Worm (Caenorhabditis elegans) whole organism, midembryonic: ENCODE data around the gene B0334.20.

ENCODE experiments used
- T22C8.4 ChIP-seq: fragments of 200-800 bp; sonication (Bioruptor generic); IDR thresholded peaks from 2 replicates; pipeline ENCODE4 v1.3.6; 2022; ENCODE audit warnings: missing genetic modification characterization, missing compliant biosample characterization
- cog-1 ChIP-seq: sonication (generic microtip); optimal IDR thresholded peaks from 2 replicates; lab custom pipeline; 2016; ENCODE audit warnings: missing genetic modification characterization, missing compliant biosample characterization
- flt-1 ChIP-seq: fragments of 200-800 bp; sonication (Bioruptor generic); IDR thresholded peaks from 2 replicates; pipeline ENCODE4 v1.3.6; 2022; ENCODE audit warnings: missing genetic modification characterization, missing compliant biosample characterization
- klf-2 ChIP-seq: fragments of 200-800 bp; sonication (Bioruptor generic); conservative IDR thresholded peaks from 2 replicates; pipeline ENCODE4 v1.3.6; 2022; ENCODE audit warnings: missing genetic modification reagents, missing genetic modification characterization, missing compliant biosample characterization
- med-1 ChIP-seq: sonication (generic microtip); optimal IDR thresholded peaks from 2 replicates; lab custom pipeline; 2017; ENCODE audit warnings: missing genetic modification characterization, mild to moderate bottlenecking, missing compliant biosample characterization, antibody characterized with exemption, missing genetic modification reagents; ENCODE audit not compliant: insufficient read depth
- ref-1 ChIP-seq: fragments of 200-800 bp; sonication (Bioruptor generic); conservative IDR thresholded peaks from 2 replicates; pipeline ENCODE4 v1.3.6; 2022; ENCODE audit warnings: missing genetic modification reagents, missing genetic modification characterization, missing compliant biosample characterization
- tab-1 ChIP-seq: fragments of 200-800 bp; sonication (Bioruptor generic); IDR thresholded peaks from 2 replicates; pipeline ENCODE4 v1.3.6; 2022; ENCODE audit warnings: missing genetic modification characterization, missing compliant biosample characterization
- ztf-23 ChIP-seq: fragments of 200-800 bp; sonication (Bioruptor generic); IDR thresholded peaks from 2 replicates; pipeline ENCODE4 v1.3.6; 2022; ENCODE audit warnings: missing genetic modification reagents, missing genetic modification characterization, missing compliant biosample characterization
- ztf-29 ChIP-seq: fragments of 200-800 bp; sonication (Bioruptor generic); IDR thresholded peaks from 2 replicates; pipeline ENCODE4 v1.3.6; 2022; ENCODE audit warnings: missing genetic modification reagents, missing genetic modification characterization, missing compliant biosample characterization

Gene B0334.20

DNA sequence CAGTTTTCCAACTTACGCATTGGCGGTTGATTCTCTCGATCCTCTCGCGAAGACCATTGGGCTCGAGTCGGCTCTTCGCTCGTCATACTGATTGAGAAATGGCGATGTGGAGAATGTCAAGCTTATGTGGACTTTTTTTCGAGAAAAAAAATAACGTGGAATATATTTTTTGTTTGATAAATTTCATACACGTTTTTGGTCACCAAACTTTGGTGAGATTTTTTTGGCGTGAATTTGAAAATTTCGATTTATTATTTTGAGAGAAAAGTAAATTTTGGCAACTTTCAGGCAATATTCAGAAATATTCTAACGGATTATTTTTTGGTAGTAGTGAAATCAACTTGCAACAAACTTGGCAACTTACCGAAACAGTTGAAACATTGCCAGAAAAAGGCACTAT, 21.2 kb downstream of the B0334.20 start, which contains the start of gene W02B12.12:
Gene W02B12.12, minus strand, starts transcription at position 101 of the 400 bp plus-strand sequence.
- TF ChIP-seq T22C8.4 (GFP tag; lab: Robert Waterston, UW) (no peak), flt-1 (no peak), ztf-23 (GFP tag; lab: Robert Waterston, UW) (no peak), klf-2 (GFP tag; lab: Robert Waterston, UW) (no peak), tab-1 (GFP tag; lab: Robert Waterston, UW) (no peak), cog-1 (no peak), med-1 (GFP tag; lab: Kevin White, UChicago) (no peak), ref-1 (no peak), ztf-29 (GFP tag; lab: Robert Waterston, UW) (no peak)

DNA sequence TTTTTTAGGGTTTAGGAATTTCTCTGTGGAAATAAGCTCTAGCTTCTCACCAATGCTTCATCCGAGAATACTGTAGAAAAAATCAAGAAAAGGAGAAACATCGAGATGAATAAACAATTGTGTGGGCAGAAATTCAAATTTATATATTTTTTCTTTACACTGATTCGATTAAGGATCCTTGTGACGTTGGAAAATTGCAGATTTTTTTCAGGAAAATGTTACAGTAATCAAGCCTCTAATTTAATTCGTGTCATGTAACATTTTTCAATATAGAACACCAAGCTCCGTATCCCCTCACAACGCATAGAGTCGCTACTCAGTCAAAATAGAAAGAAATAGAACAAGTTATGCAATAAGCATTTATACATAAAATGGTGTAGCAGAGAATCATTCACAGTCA, 23.8 kb downstream of the B0334.20 start, which contains the start of gene W02B12.16:
Gene W02B12.16, minus strand, starts transcription at position 101 of the 400 bp plus-strand sequence.
- TF ChIP-seq ztf-29 (GFP tag; lab: Robert Waterston, UW): no peak
- no peak for TF ChIP-seq klf-2 (GFP tag; lab: Robert Waterston, UW)
- no peak for TF ChIP-seq cog-1
- no peak for TF ChIP-seq med-1 (GFP tag; lab: Kevin White, UChicago)
- no peak for TF ChIP-seq ref-1
- no peak for TF ChIP-seq T22C8.4 (GFP tag; lab: Robert Waterston, UW)
- TF ChIP-seq flt-1: no peak
- no peak for TF ChIP-seq ztf-23 (GFP tag; lab: Robert Waterston, UW)
- no peak for TF ChIP-seq tab-1 (GFP tag; lab: Robert Waterston, UW)

DNA sequence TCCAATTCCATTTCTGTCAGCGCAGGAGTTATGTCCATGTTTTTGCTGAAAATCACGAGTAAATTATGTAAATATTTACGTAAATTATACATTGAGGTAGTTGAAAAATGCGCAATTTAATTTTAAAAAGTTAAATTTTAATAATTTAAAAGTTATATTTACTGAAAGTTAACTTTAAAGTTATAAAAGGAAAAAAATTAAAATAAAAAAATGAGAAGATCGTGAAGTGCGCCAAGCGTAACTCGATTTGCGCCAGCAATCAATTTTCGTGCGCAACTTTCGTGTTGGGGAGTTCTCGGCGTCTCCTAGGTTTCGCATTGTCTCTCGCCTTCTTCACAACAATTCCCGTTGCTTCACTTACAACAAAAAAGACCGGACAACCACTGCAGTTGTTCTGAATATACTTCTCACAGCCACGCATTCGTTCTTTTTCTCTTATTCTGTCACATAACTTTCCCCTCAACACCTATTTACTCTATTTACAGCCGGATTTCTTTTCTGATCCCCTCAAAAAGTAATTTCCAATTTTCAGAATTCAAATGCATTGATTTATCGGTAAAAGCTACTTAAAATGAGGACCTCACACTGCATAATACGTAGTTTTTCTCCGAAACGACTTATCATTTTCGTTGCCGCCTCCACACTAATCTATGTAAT, 26.6 kb downstream of the B0334.20 start, which contains the start of the genes metl-1 and W02B12.11:
Gene metl-1, minus strand, starts transcription at position 51 of the 657 bp plus-strand sequence.
Gene W02B12.11, plus strand, starts transcription at position 337 of the 657 bp plus-strand sequence.
- TF ChIP-seq flt-1 (peak; percentile 63; the same call in 1 of the 2 replicates), ztf-23 (GFP tag; lab: Robert Waterston, UW) (peak; percentile 63; the same call in 1 of the 2 replicates), ref-1 (no peak), cog-1 (peak; percentile 50), tab-1 (GFP tag; lab: Robert Waterston, UW) (0 out of 2 replicates have a peak, but pooled peaks have one; percentile 62), med-1 (GFP tag; lab: Kevin White, UChicago) (peak; percentile 49), ztf-29 (GFP tag; lab: Robert Waterston, UW) (no peak)

DNA sequence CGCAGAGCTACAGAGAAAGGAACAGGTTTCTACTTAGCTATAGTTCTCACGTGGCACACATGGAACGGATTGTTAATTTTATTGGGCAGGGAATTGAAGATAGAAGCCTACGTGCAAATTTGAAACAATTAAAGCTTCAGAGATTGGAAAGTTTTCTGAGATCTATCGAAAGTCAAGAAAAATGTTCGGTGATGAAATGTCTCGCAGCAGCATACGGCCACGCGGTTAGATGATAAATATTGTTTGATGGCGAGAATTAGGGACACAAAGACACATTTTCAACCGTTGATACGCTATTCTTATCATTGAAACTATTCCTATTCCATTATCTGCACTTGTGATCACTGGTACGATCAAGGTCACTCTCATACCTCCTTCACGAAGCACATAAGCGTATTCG, 27.7 kb downstream of the B0334.20 start:
- TF ChIP-seq klf-2 (GFP tag; lab: Robert Waterston, UW) (no peak), med-1 (GFP tag; lab: Kevin White, UChicago) (no peak), ztf-29 (GFP tag; lab: Robert Waterston, UW) (no peak), ref-1 (no peak), tab-1 (GFP tag; lab: Robert Waterston, UW) (no peak), ztf-23 (GFP tag; lab: Robert Waterston, UW) (no peak), T22C8.4 (GFP tag; lab: Robert Waterston, UW) (no peak), flt-1 (no peak), cog-1 (no peak)

DNA sequence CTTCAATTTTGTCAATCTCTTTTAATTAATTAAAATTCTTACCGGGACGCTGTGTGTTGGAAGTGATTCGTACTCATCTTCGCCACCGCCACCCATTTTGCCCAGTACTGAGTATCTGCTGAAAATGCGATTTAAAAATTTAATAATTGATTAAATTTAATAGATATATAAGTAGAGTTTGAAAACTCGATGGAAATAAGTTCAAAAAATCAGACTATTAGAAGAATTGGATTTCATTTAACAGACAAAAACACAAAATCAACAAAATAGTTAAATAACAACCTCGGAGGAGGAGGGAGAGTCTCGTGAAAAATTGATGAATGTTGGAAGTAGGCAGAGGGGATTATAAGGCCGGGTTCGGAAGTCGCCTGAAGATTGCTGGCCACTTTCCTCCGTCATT, 28.3 kb downstream of the B0334.20 start, which contains the start of gene mfn-1:
Gene mfn-1, minus strand, starts transcription at position 101 of the 400 bp plus-strand sequence.
- TF ChIP-seq T22C8.4 (GFP tag; lab: Robert Waterston, UW) (no peak), ztf-29 (GFP tag; lab: Robert Waterston, UW) (no peak), cog-1 (no peak), klf-2 (GFP tag; lab: Robert Waterston, UW) (no peak), ref-1 (no peak), tab-1 (GFP tag; lab: Robert Waterston, UW) (no peak)

DNA sequence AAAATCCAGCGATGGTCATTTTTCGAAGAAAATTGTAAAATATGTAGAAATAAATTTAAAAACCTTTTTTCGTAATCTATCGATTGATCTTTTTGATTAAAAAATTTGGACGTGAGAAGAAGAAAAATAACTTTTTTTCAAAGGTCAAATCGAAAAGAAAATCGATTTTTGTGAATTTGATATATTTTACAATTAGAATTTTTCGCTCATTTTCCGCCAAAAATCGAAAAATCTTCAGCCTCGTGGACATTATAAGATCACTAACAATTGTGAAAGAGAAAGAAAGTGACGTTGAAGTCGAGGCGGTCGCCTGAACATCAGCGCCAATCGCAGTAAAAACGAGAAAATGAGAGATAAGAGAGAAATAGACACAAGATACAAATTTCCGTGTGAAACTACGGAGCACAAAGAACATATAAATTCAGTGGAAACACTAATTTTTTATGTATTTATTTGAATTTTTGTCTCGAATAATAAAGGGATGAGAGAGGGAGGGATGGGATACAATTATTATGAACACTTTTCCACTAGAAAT, 30.6 kb downstream of the B0334.20 start, which contains the start of gene cisd-1:
Gene cisd-1, minus strand, starts transcription at position 51 of the 535 bp plus-strand sequence.
- TF ChIP-seq tab-1 (GFP tag; lab: Robert Waterston, UW) (no peak), ztf-29 (GFP tag; lab: Robert Waterston, UW) (no peak), T22C8.4 (GFP tag; lab: Robert Waterston, UW) (no peak), ref-1 (no peak), cog-1 (no peak), med-1 (GFP tag; lab: Kevin White, UChicago) (no peak), ztf-23 (GFP tag; lab: Robert Waterston, UW) (no peak)

DNA sequence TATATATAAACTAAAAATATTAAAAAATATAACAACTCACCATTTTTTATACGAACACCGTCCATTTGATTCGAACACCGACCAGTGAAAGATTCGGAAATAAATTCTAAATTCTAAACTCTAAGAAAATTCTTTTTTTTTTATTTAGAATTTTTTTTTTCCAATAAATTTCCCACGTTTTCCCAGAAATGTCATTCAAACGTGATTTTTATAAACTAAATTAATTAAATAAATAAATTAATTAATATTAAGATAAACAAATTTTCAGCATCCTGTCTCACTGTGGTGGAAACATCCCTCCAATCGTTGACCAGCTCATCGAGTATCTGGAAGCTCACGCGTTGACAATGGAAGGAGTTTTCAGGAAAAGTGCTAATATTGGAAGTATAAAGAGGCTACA, 32.7 kb downstream of the B0334.20 start, which contains the start of gene klp-17:
Gene klp-17, minus strand, starts transcription at position 101 of the 400 bp plus-strand sequence.
- TF ChIP-seq ztf-29 (GFP tag; lab: Robert Waterston, UW): no peak
- TF ChIP-seq ref-1: no peak
- no peak for TF ChIP-seq T22C8.4 (GFP tag; lab: Robert Waterston, UW)
- TF ChIP-seq ztf-23 (GFP tag; lab: Robert Waterston, UW): no peak
- TF ChIP-seq med-1 (GFP tag; lab: Kevin White, UChicago): no peak
- no peak for TF ChIP-seq flt-1
- no peak for TF ChIP-seq cog-1
- no peak for TF ChIP-seq tab-1 (GFP tag; lab: Robert Waterston, UW)
- TF ChIP-seq klf-2 (GFP tag; lab: Robert Waterston, UW): no peak

DNA sequence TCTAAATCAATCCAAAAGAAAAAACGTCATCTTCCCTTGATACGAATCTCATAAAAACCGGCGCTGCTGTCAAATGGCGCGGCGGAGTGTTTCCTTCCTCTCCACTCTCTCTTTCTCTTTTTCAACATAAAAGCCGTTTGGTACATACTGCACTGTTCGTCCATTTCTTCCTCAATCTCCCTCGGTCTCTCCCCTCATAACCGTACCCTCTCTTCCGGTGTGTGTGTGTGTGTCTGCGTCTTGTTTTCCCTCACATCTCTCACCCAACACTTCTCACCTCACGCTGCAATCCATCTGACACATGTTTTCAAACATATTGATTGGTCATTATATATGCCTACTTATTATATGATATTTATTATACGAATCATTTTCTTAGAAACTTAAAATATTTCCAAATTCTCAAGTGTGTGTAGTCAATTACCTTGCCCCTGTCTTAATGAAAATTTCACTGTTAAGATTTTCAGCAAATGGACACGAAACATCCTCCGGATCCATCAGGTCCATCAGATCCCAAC, 35.8 kb downstream of the B0334.20 start, which contains the start of the genes aars-1 and rga-1:
Gene aars-1, minus strand, starts transcription at position 71 of the 518 bp plus-strand sequence.
Gene rga-1, plus strand, starts transcription at position 468 of the 518 bp plus-strand sequence.
- TF ChIP-seq ztf-29 (GFP tag; lab: Robert Waterston, UW) (0 out of 2 replicates have a peak, but pooled peaks have one; percentile 11), klf-2 (GFP tag; lab: Robert Waterston, UW) (no peak)

DNA sequence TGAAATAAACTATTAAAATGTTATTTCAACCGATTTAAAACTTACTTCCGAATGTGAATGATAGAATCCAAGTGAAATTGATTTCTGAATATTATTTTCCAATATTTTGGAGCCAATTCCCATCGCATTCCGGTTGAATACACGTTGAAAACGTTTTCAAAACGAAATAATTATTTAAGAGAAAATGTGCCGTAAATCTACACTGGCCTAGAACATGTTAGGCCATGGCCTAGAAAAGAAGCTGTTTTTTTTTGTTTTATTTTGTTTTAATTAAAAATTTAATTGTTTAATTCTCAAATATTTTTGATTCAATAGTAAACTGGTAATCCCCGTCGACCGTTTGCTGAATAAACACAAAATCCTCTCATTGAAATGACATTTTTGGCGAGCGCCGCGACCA, 36.4 kb downstream of the B0334.20 start:
- no peak for TF ChIP-seq T22C8.4 (GFP tag; lab: Robert Waterston, UW)
- TF ChIP-seq cog-1: no peak
- TF ChIP-seq ref-1: no peak
- no peak for TF ChIP-seq tab-1 (GFP tag; lab: Robert Waterston, UW)
- TF ChIP-seq med-1 (GFP tag; lab: Kevin White, UChicago): no peak
- TF ChIP-seq ztf-23 (GFP tag; lab: Robert Waterston, UW): no peak
- no peak for TF ChIP-seq klf-2 (GFP tag; lab: Robert Waterston, UW)
- TF ChIP-seq flt-1: no peak
- TF ChIP-seq ztf-29 (GFP tag; lab: Robert Waterston, UW): no peak
